Fruit fly (Drosophila melanogaster) whole organism, embryonic: ENCODE measurements around the gene ATPsynO.
A peak's percentile ranks its signal among the peaks of the same experiment; 100 is the strongest.

ENCODE experiments used
- ATbp ChIP-seq: fragments of 200-800 bp; sonication (Bioruptor generic); optimal IDR thresholded peaks from 2 replicates; lab custom pipeline; 2017; ENCODE audit warnings: missing biosample characterization, mild to moderate bottlenecking, missing genetic modification characterization, missing genetic modification reagents
- Antp ChIP-seq: fragments of 200-800 bp; sonication (Bioruptor generic); optimal IDR thresholded peaks from 3 replicates; lab custom pipeline; 2016; ENCODE audit warnings: missing biosample characterization, missing genetic modification characterization
- CG10147 ChIP-seq: fragments of 200-800 bp; sonication (Bioruptor generic); optimal IDR thresholded peaks from 2 replicates; lab custom pipeline; 2019; ENCODE audit warnings: missing biosample characterization, mild to moderate bottlenecking, missing genetic modification characterization, moderate library complexity
- CG10209 ChIP-seq: fragments of 200-800 bp; sonication (Bioruptor generic); optimal IDR thresholded peaks from 3 replicates; lab custom pipeline; 2017; ENCODE audit warnings: missing biosample characterization, mild to moderate bottlenecking, missing genetic modification characterization, missing genetic modification reagents
- CG12071 ChIP-seq: fragments of 200-800 bp; sonication (Bioruptor generic); optimal IDR thresholded peaks from 3 replicates; lab custom pipeline; 2018; ENCODE audit warnings: missing biosample characterization, mild to moderate bottlenecking, missing genetic modification characterization
- CG15269 ChIP-seq: fragments of 200-800 bp; sonication (Bioruptor generic); optimal IDR thresholded peaks from 2 replicates; lab custom pipeline; 2018; ENCODE audit warnings: missing biosample characterization, mild to moderate bottlenecking, missing genetic modification characterization, moderate library complexity
- CG1529 ChIP-seq: fragments of 200-800 bp; sonication (Bioruptor generic); optimal IDR thresholded peaks from 3 replicates; lab custom pipeline; 2018; ENCODE audit warnings: missing biosample characterization, missing genetic modification characterization
- CG17912 ChIP-seq: fragments of 200-800 bp; sonication (Bioruptor generic); optimal IDR thresholded peaks from 2 replicates; lab custom pipeline; 2018; ENCODE audit warnings: missing biosample characterization, mild to moderate bottlenecking, missing genetic modification characterization
- CG18262 ChIP-seq: fragments of 200-800 bp; optimal IDR thresholded peaks from 3 replicates; lab custom pipeline; 2019; ENCODE audit warnings: missing biosample characterization, mild to moderate bottlenecking, missing genetic modification characterization, moderate library complexity
- CG2712 ChIP-seq: fragments of 200-800 bp; optimal IDR thresholded peaks from 3 replicates; lab custom pipeline; 2019; ENCODE audit warnings: missing biosample characterization, mild to moderate bottlenecking, missing genetic modification characterization, moderate library complexity
- CG31365 ChIP-seq: fragments of 200-800 bp; sonication (Bioruptor generic); optimal IDR thresholded peaks from 2 replicates; lab custom pipeline; 2018; ENCODE audit warnings: missing biosample characterization, mild to moderate bottlenecking, missing genetic modification characterization
- CG31441 ChIP-seq: fragments of 200-800 bp; sonication (Bioruptor generic); IDR thresholded peaks from 2 replicates; pipeline ENCODE4 v1.3.6; 2022; ENCODE audit warnings: missing biosample characterization, missing genetic modification characterization
- CG32767 ChIP-seq: fragments of 200-800 bp; sonication (Bioruptor generic); IDR thresholded peaks from 2 replicates; pipeline ENCODE4 v1.3.6; 2022; ENCODE audit warnings: missing biosample characterization, missing genetic modification characterization
- CG4328 ChIP-seq: fragments of 200-800 bp; sonication (Bioruptor generic); optimal IDR thresholded peaks from 3 replicates; lab custom pipeline; 2017; ENCODE audit warnings: missing biosample characterization, missing genetic modification reagents, missing genetic modification characterization
- CG4617 ChIP-seq: fragments of 200-800 bp; sonication (Bioruptor generic); optimal IDR thresholded peaks from 3 replicates; lab custom pipeline; 2016; ENCODE audit warnings: missing biosample characterization, missing genetic modification characterization, borderline replicate concordance
- CG9797 ChIP-seq: fragments of 200-800 bp; sonication (Bioruptor generic); optimal IDR thresholded peaks from 3 replicates; lab custom pipeline; 2018; ENCODE audit warnings: missing biosample characterization, mild to moderate bottlenecking, missing genetic modification characterization
- Dip3 ChIP-seq: fragments of 200-800 bp; sonication (Bioruptor generic); optimal IDR thresholded peaks from 3 replicates; lab custom pipeline; 2016; ENCODE audit warnings: missing biosample characterization, missing genetic modification characterization
- Gug ChIP-seq: fragments of 200-800 bp; sonication (Bioruptor generic); IDR thresholded peaks from 4 replicates; pipeline ENCODE4 v1.3.6; 2022; ENCODE audit warnings: missing biosample characterization, missing genetic modification characterization
- HHEX ChIP-seq: fragments of 200-800 bp; sonication (Bioruptor generic); optimal IDR thresholded peaks from 3 replicates; lab custom pipeline; 2017; ENCODE audit warnings: missing biosample characterization, mild to moderate bottlenecking, missing genetic modification characterization, missing genetic modification reagents
- Oaz ChIP-seq: fragments of 200-800 bp; sonication (Bioruptor generic); IDR thresholded peaks from 2 replicates; pipeline ENCODE4 v1.3.6; 2022; ENCODE audit warnings: missing biosample characterization, missing genetic modification characterization
- Opbp ChIP-seq: fragments of 200-800 bp; sonication (Bioruptor generic); IDR thresholded peaks from 3 replicates; pipeline ENCODE4 v1.3.6; 2022; ENCODE audit warnings: missing biosample characterization, missing genetic modification characterization; ENCODE audit not compliant: partially characterized antibody
- Pdp1 ChIP-seq, 2 experiments: fragments of 200-800 bp; sonication (Bioruptor generic); optimal IDR thresholded peaks; 3 replicates each; lab custom pipeline; 2016; ENCODE audit warnings: missing biosample characterization in 2 of 2, missing genetic modification characterization in 2 of 2, mild to moderate bottlenecking in 1 of 2, moderate library complexity in 1 of 2
- Ravus ChIP-seq: fragments of 200-800 bp; sonication (Bioruptor generic); IDR thresholded peaks from 2 replicates; pipeline ENCODE4 v1.3.6; 2022; ENCODE audit warnings: missing biosample characterization, missing genetic modification characterization
- Rfx ChIP-seq: fragments of 200-800 bp; sonication (Bioruptor generic); IDR thresholded peaks from 2 replicates; pipeline ENCODE4 v1.3.6; 2022; ENCODE audit warnings: missing biosample characterization, missing genetic modification characterization
- ash1 ChIP-seq: fragments of 200-800 bp; sonication (Bioruptor generic); optimal IDR thresholded peaks from 2 replicates; lab custom pipeline; 2018; ENCODE audit warnings: missing biosample characterization, mild to moderate bottlenecking, missing genetic modification characterization
- bsh ChIP-seq, 2 experiments: fragments of 200-800 bp; sonication (Bioruptor generic); optimal IDR thresholded peaks; 2 replicates each; lab custom pipeline; 2017 to 2018; ENCODE audit warnings: mild to moderate bottlenecking in 2 of 2, missing biosample characterization in 2 of 2, missing genetic modification characterization in 2 of 2, moderate library complexity in 1 of 2
- btn ChIP-seq: fragments of 200-800 bp; sonication (Bioruptor generic); optimal IDR thresholded peaks from 2 replicates; lab custom pipeline; 2016; ENCODE audit warnings: missing biosample characterization, missing genetic modification characterization
- cas ChIP-seq: fragments of 200-800 bp; sonication (Bioruptor generic); IDR thresholded peaks from 2 replicates; pipeline ENCODE4 v1.3.6; 2022; ENCODE audit warnings: missing biosample characterization, missing genetic modification characterization
- dmrt99B ChIP-seq: fragments of 200-800 bp; sonication (Bioruptor generic); optimal IDR thresholded peaks from 2 replicates; lab custom pipeline; 2018; ENCODE audit warnings: missing biosample characterization, mild to moderate bottlenecking, missing genetic modification characterization, moderate library complexity
- grn ChIP-seq: fragments of 200-800 bp; sonication (Bioruptor generic); optimal IDR thresholded peaks from 3 replicates; lab custom pipeline; 2017; ENCODE audit warnings: missing biosample characterization, missing genetic modification characterization
- gro ChIP-seq: fragments of 200-800 bp; sonication (Bioruptor generic); optimal IDR thresholded peaks from 2 replicates; lab custom pipeline; 2016; ENCODE audit warnings: missing biosample characterization, missing genetic modification characterization
- h ChIP-seq: fragments of >200 bp; optimal IDR thresholded peaks from 2 replicates; lab custom pipeline; 2017
- her ChIP-seq: fragments of 200-800 bp; sonication (Bioruptor generic); optimal IDR thresholded peaks from 2 replicates; lab custom pipeline; 2016; ENCODE audit warnings: missing biosample characterization, missing genetic modification characterization
- hth ChIP-seq: fragments of >200 bp; optimal IDR thresholded peaks from 2 replicates; lab custom pipeline; 2017; ENCODE audit warnings: inconsistent platforms
- ind ChIP-seq: fragments of 200-800 bp; sonication (Bioruptor generic); optimal IDR thresholded peaks from 3 replicates; lab custom pipeline; 2016; ENCODE audit warnings: missing biosample characterization, missing genetic modification characterization
- jigr1 ChIP-seq: fragments of 200-800 bp; sonication (Bioruptor generic); IDR thresholded peaks from 3 replicates; pipeline ENCODE4 v1.3.6; 2022; ENCODE audit warnings: missing biosample characterization, missing genetic modification characterization
- kni ChIP-seq: fragments of 200-800 bp; sonication (Bioruptor generic); optimal IDR thresholded peaks from 3 replicates; lab custom pipeline; 2017; ENCODE audit warnings: mild to moderate bottlenecking, missing biosample characterization, missing genetic modification reagents, missing genetic modification characterization
- lilli ChIP-seq: fragments of 200-800 bp; sonication (Bioruptor generic); optimal IDR thresholded peaks from 3 replicates; lab custom pipeline; 2016; ENCODE audit warnings: missing biosample characterization, missing genetic modification characterization
- luna ChIP-seq: fragments of 200-800 bp; sonication (Bioruptor generic); optimal IDR thresholded peaks from 2 replicates; lab custom pipeline; 2016; ENCODE audit warnings: missing biosample characterization, missing genetic modification characterization
- maf-S ChIP-seq: fragments of 200-800 bp; sonication (Bioruptor generic); optimal IDR thresholded peaks from 2 replicates; lab custom pipeline; 2016; ENCODE audit warnings: missing biosample characterization, missing genetic modification characterization
- pan ChIP-seq, 4 experiments: fragments of >200 bp in 3 of 4; fragments of 200-800 bp in 1 of 4; sonication (Bioruptor generic) in 1 of 4; optimal IDR thresholded peaks in 3 of 4; IDR thresholded peaks in 1 of 4; 2 replicates each; pipeline versions ENCODE4 v1.3.6 to Lab custom; 2017 to 2022; ENCODE audit warnings: missing biosample characterization in 2 of 4, missing genetic modification characterization in 2 of 4, mixed read lengths in 1 of 4
- salm ChIP-seq: fragments of 200-800 bp; sonication (Bioruptor generic); optimal IDR thresholded peaks from 2 replicates; lab custom pipeline; 2018; ENCODE audit warnings: missing biosample characterization, mild to moderate bottlenecking, missing genetic modification characterization
- sens-2 ChIP-seq: fragments of 200-800 bp; sonication (Bioruptor generic); IDR thresholded peaks from 2 replicates; pipeline ENCODE4 v1.3.6; 2022; ENCODE audit warnings: missing biosample characterization, missing genetic modification characterization
- sisA ChIP-seq: fragments of 200-800 bp; sonication (Bioruptor generic); IDR thresholded peaks from 2 replicates; pipeline ENCODE4 v1.3.6; 2022; ENCODE audit warnings: missing biosample characterization, missing genetic modification characterization
- slp2 ChIP-seq: fragments of 200-800 bp; sonication (Bioruptor generic); optimal IDR thresholded peaks from 2 replicates; lab custom pipeline; 2016; ENCODE audit warnings: missing biosample characterization, missing genetic modification characterization
- sna ChIP-seq: fragments of 200-800 bp; sonication (Bioruptor generic); IDR thresholded peaks from 2 replicates; pipeline ENCODE4 v1.3.6; 2022; ENCODE audit warnings: missing biosample characterization, missing genetic modification characterization; ENCODE audit not compliant: partially characterized antibody
- tin ChIP-seq: fragments of 200-800 bp; sonication (Bioruptor generic); optimal IDR thresholded peaks from 3 replicates; lab custom pipeline; 2016; ENCODE audit warnings: missing biosample characterization, missing genetic modification characterization
- toy ChIP-seq: fragments of 200-800 bp; sonication (Bioruptor generic); IDR thresholded peaks from 2 replicates; pipeline ENCODE4 v1.3.6; 2022; ENCODE audit warnings: missing biosample characterization, missing genetic modification characterization
- wdn ChIP-seq: fragments of 200-800 bp; sonication (Bioruptor generic); IDR thresholded peaks from 2 replicates; pipeline ENCODE4 v1.3.6; 2022; ENCODE audit warnings: missing biosample characterization, missing genetic modification characterization

ATPsynO gene

DNA sequence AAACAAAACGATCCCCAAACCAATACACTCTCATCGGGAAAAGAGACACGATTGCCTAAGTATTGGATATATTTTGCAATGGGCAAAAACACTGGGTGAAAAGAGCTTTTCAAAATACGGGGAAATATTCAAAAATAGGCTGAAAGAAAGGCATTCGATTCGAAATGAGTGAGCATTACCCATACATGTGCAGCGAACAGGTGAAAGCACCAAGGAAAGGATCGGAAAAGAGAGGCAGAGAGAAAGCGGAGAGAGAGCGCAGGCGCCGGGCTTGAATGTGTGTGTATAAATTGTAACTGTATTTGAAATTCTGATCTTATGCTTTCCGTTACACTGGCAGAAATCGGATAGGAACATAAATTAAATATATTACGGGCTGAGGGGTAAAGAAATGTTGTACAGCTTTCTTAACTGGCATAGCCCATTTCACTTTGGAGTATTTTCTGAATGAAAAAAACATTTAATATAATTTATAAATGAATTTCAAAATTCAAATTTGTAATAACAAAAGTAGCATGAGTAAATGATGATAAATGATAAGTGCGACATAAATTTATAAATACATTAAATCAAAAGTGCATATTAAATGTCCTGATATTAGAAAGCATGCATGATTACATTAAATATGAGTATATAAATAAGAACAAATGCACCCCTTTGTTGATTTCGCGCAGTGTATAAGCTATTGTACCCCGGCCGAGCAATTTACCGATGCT, 15.4 kb downstream of the ATPsynO start (continued):
- TF ChIP-seq CG17912 (GFP tag; lab: Kevin White, UChicago) (no peak), CG9797 (GFP tag; lab: Kevin White, UChicago) (no peak), CG10147 (peak; percentile 63), Ravus (GFP tag; lab: Robert Waterston, UW) (no peak), maf-S (GFP tag; lab: Kevin White, UChicago) (no peak), CG31441 (GFP tag; lab: Robert Waterston, UW) (peak; percentile 86), Opbp (GFP tag; lab: Robert Waterston, UW) (no peak), h (lab: Kevin White, UChicago) (no peak), lilli (GFP tag; lab: Kevin White, UChicago) (peak; percentile 46), pan (optimal IDR thresholded peaks at IDR 0.05; lab: Kevin White, UChicago) (no peak), pan (GFP tag; optimal IDR thresholded peaks at IDR 0.05 in 1 of 2, IDR thresholded peaks at IDR 0.05 in 1 of 2) (peak in 1 of 2 experiments; percentile 12), btn (no peak), tin (GFP tag; lab: Kevin White, UChicago) (peak; percentile 71), CG31365 (tag; lab: Kevin White, UChicago) (no peak), HHEX (GFP tag; lab: Kevin White, UChicago) (peak; percentile 67), bsh (GFP tag; optimal IDR thresholded peaks at IDR 0.05; lab: Kevin White, UChicago) (peak in 1 of 2 experiments; percentile 71), ind (peak; percentile 63), CG15269 (tag; lab: Kevin White, UChicago) (peak; percentile 69), sisA (GFP tag; lab: Robert Waterston, UW) (peak; percentile 37; the same call in 1 of the 2 replicates), ash1 (no peak), sens-2 (GFP tag; lab: Robert Waterston, UW) (no peak), Rfx (peak; percentile 47; the same call in 1 of the 2 replicates), Pdp1 (GFP tag; optimal IDR thresholded peaks at IDR 0.05; lab: Kevin White, UChicago) (peak; percentile 15 to 36), hth (lab: Kevin White, UChicago) (no peak), gro (GFP tag; lab: Kevin White, UChicago) (no peak), sna (GFP tag; lab: Robert Waterston, UW) (no peak), her (GFP tag; lab: Kevin White, UChicago) (no peak), CG4617 (GFP tag; lab: Kevin White, UChicago) (no peak), wdn (GFP tag; lab: Robert Waterston, UW) (no peak), luna (no peak), CG1529 (GFP tag; lab: Kevin White, UChicago) (peak; percentile 64), CG18262 (tag; lab: Kevin White, UChicago) (peak; percentile 92), CG12071 (GFP tag; lab: Kevin White, UChicago) (no peak), CG2712 (tag; lab: Kevin White, UChicago) (peak; percentile 86), grn (no peak), kni (GFP tag; lab: Kevin White, UChicago) (peak; percentile 13), Dip3 (GFP tag; lab: Kevin White, UChicago) (peak; percentile 11), dmrt99B (tag; lab: Kevin White, UChicago) (peak; percentile 83), ATbp (GFP tag; lab: Kevin White, UChicago) (peak; percentile 54), Gug (GFP tag; lab: Robert Waterston, UW) (peak; percentile 50; the same call in 1 of the 4 replicates), CG10209 (GFP tag; lab: Kevin White, UChicago) (peak; percentile 80), cas (GFP tag; lab: Robert Waterston, UW) (no peak), CG32767 (GFP tag; lab: Robert Waterston, UW) (peak; percentile 40; the same call in 1 of the 2 replicates), jigr1 (GFP tag; lab: Robert Waterston, UW) (no peak), CG4328 (GFP tag; lab: Kevin White, UChicago) (peak; percentile 59), Antp (GFP tag; lab: Kevin White, UChicago) (no peak), slp2 (GFP tag; lab: Kevin White, UChicago) (peak; percentile 3), toy (GFP tag; lab: Robert Waterston, UW) (no peak), salm (tag; lab: Kevin White, UChicago) (peak; percentile 31), Oaz (GFP tag; lab: Robert Waterston, UW) (no peak)
